Fruit fly (Drosophila melanogaster) whole organism, prepupa: ENCODE results near the gene CG14007.

Source experiments
- CG10631 ChIP-seq: fragments of 200-800 bp; sonication (Bioruptor generic); optimal IDR thresholded peaks from 2 replicates; lab custom pipeline; 2016; ENCODE audit warnings: missing biosample characterization, missing genetic modification characterization
- CG11294 ChIP-seq: fragments of 200-800 bp; sonication (Bioruptor generic); IDR thresholded peaks from 2 replicates; pipeline ENCODE4 v1.3.6; 2022; ENCODE audit warnings: missing biosample characterization, missing genetic modification characterization
- CG11762 ChIP-seq: fragments of 200-800 bp; sonication (Bioruptor generic); optimal IDR thresholded peaks from 3 replicates; lab custom pipeline; 2016; ENCODE audit warnings: missing biosample characterization, missing genetic modification characterization; ENCODE audit not compliant: insufficient read depth
- CG11902 ChIP-seq: fragments of 200-800 bp; sonication (Bioruptor generic); optimal IDR thresholded peaks from 3 replicates; lab custom pipeline; 2016; ENCODE audit warnings: missing biosample characterization, missing genetic modification characterization
- CG3032 ChIP-seq: fragments of 200-800 bp; optimal IDR thresholded peaks from 2 replicates; lab custom pipeline; 2019; ENCODE audit warnings: missing biosample characterization, mild to moderate bottlenecking, missing genetic modification characterization, moderate library complexity
- CG31627 ChIP-seq: fragments of 200-800 bp; sonication (Bioruptor generic); optimal IDR thresholded peaks from 3 replicates; lab custom pipeline; 2016; ENCODE audit warnings: missing biosample characterization, missing genetic modification characterization
- CG32006 ChIP-seq: fragments of 200-800 bp; sonication (Bioruptor generic); optimal IDR thresholded peaks from 3 replicates; lab custom pipeline; 2017; ENCODE audit warnings: missing biosample characterization, mild to moderate bottlenecking, missing genetic modification characterization
- CG34406 ChIP-seq: fragments of 200-800 bp; sonication (Bioruptor generic); optimal IDR thresholded peaks from 3 replicates; lab custom pipeline; 2016; ENCODE audit warnings: missing biosample characterization, missing genetic modification characterization
- CG3919 ChIP-seq: fragments of 200-800 bp; sonication (Bioruptor generic); optimal IDR thresholded peaks from 3 replicates; lab custom pipeline; 2016; ENCODE audit warnings: missing biosample characterization, missing genetic modification characterization
- CG4318 ChIP-seq: fragments of 200-800 bp; sonication (Bioruptor generic); optimal IDR thresholded peaks from 3 replicates; lab custom pipeline; 2017; ENCODE audit warnings: missing biosample characterization, mild to moderate bottlenecking, missing genetic modification characterization
- CG6163 ChIP-seq: fragments of 200-800 bp; sonication (Bioruptor generic); IDR thresholded peaks from 3 replicates; pipeline ENCODE4 v1.3.6; 2022; ENCODE audit warnings: missing biosample characterization, missing genetic modification characterization
- CG6276 ChIP-seq: fragments of 200-800 bp; sonication (Bioruptor generic); optimal IDR thresholded peaks from 2 replicates; lab custom pipeline; 2017; ENCODE audit warnings: missing biosample characterization, mild to moderate bottlenecking, missing genetic modification characterization
- CG6792 ChIP-seq: fragments of 200-800 bp; sonication (Bioruptor generic); optimal IDR thresholded peaks from 3 replicates; lab custom pipeline; 2016; ENCODE audit warnings: missing biosample characterization, missing genetic modification characterization
- CG6808 ChIP-seq: fragments of 200-800 bp; sonication (Bioruptor generic); optimal IDR thresholded peaks from 3 replicates; lab custom pipeline; 2017; ENCODE audit warnings: missing biosample characterization, missing genetic modification characterization, mild to moderate bottlenecking, moderate library complexity, missing genetic modification reagents
- CG8119 ChIP-seq: fragments of 200-800 bp; sonication (Bioruptor generic); IDR thresholded peaks from 3 replicates; pipeline ENCODE4 v1.3.6; 2022; ENCODE audit warnings: missing biosample characterization, missing genetic modification characterization
- CG8319 ChIP-seq: fragments of 200-800 bp; sonication (Bioruptor generic); optimal IDR thresholded peaks from 3 replicates; lab custom pipeline; 2016; ENCODE audit warnings: missing biosample characterization, missing genetic modification characterization
- CG8632 ChIP-seq: fragments of 200-800 bp; sonication (Bioruptor generic); optimal IDR thresholded peaks from 3 replicates; lab custom pipeline; 2016; ENCODE audit warnings: missing biosample characterization, missing genetic modification characterization
- Eip75B ChIP-seq: fragments of 200-800 bp; sonication (Bioruptor generic); optimal IDR thresholded peaks from 3 replicates; lab custom pipeline; 2016; ENCODE audit warnings: missing biosample characterization, missing genetic modification characterization
- Eip78C ChIP-seq: fragments of 200-800 bp; sonication (Bioruptor generic); peaks from one replicate; lab custom pipeline; 2016; ENCODE audit warnings: missing biosample characterization, missing genetic modification characterization
- Eip93F ChIP-seq: fragments of 200-800 bp; sonication (Bioruptor generic); optimal IDR thresholded peaks from 2 replicates; lab custom pipeline; 2016; ENCODE audit warnings: missing biosample characterization, mild to moderate bottlenecking, missing genetic modification characterization
- Ets21C ChIP-seq: fragments of 200-800 bp; sonication (Bioruptor generic); optimal IDR thresholded peaks from 3 replicates; lab custom pipeline; 2016; ENCODE audit warnings: missing biosample characterization, missing genetic modification characterization
- Ets96B ChIP-seq: fragments of 200-800 bp; optimal IDR thresholded peaks from 2 replicates; lab custom pipeline; 2019; ENCODE audit warnings: missing biosample characterization, mild to moderate bottlenecking, missing genetic modification characterization, moderate library complexity
- Gug ChIP-seq: fragments of 200-800 bp; sonication (Bioruptor generic); IDR thresholded peaks from 2 replicates; pipeline ENCODE4 v1.3.6; 2022; ENCODE audit warnings: missing biosample characterization, missing genetic modification characterization
- Hr38 ChIP-seq: sonication (Bioruptor generic); optimal IDR thresholded peaks from 2 replicates; lab custom pipeline; 2016; ENCODE audit warnings: missing biosample characterization, missing genetic modification characterization
- Hr39 ChIP-seq: fragments of 200-800 bp; sonication (Bioruptor generic); optimal IDR thresholded peaks from 2 replicates; lab custom pipeline; 2016; ENCODE audit warnings: missing biosample characterization, missing genetic modification characterization
- Hr4 ChIP-seq: fragments of 200-800 bp; sonication (Bioruptor generic); optimal IDR thresholded peaks from 3 replicates; lab custom pipeline; 2016; ENCODE audit warnings: missing biosample characterization, missing genetic modification characterization
- OdsH ChIP-seq: fragments of 200-800 bp; sonication (Bioruptor generic); optimal IDR thresholded peaks from 3 replicates; lab custom pipeline; 2016; ENCODE audit warnings: missing biosample characterization, missing genetic modification characterization
- Smox ChIP-seq: fragments of 200-800 bp; sonication (Bioruptor generic); optimal IDR thresholded peaks from 3 replicates; lab custom pipeline; 2016; ENCODE audit warnings: missing biosample characterization, missing genetic modification characterization
- Sox102F ChIP-seq: fragments of 200-800 bp; sonication (Bioruptor generic); optimal IDR thresholded peaks from 2 replicates; lab custom pipeline; 2016; ENCODE audit warnings: missing biosample characterization, mild to moderate bottlenecking, missing genetic modification characterization
- Sox15 ChIP-seq: fragments of 200-800 bp; sonication (Bioruptor generic); optimal IDR thresholded peaks from 3 replicates; lab custom pipeline; 2016; ENCODE audit warnings: missing biosample characterization, missing genetic modification characterization
- achi ChIP-seq: fragments of 200-800 bp; sonication (Bioruptor generic); optimal IDR thresholded peaks from 3 replicates; lab custom pipeline; 2016; ENCODE audit warnings: missing biosample characterization, missing genetic modification characterization
- acj6 ChIP-seq: fragments of 200-800 bp; sonication (Bioruptor generic); optimal IDR thresholded peaks from 3 replicates; lab custom pipeline; 2016; ENCODE audit warnings: missing biosample characterization, missing genetic modification characterization
- cyc ChIP-seq: fragments of 200-800 bp; sonication (Bioruptor generic); optimal IDR thresholded peaks from 3 replicates; lab custom pipeline; 2016; ENCODE audit warnings: missing biosample characterization, missing genetic modification characterization
- dsx ChIP-seq: fragments of 200-800 bp; optimal IDR thresholded peaks from 3 replicates; lab custom pipeline; 2019; ENCODE audit warnings: missing biosample characterization, mild to moderate bottlenecking, missing genetic modification characterization, moderate library complexity; ENCODE audit not compliant: poor library complexity, severe bottlenecking
- eg ChIP-seq: fragments of 200-800 bp; sonication (Bioruptor generic); IDR thresholded peaks from 3 replicates; pipeline ENCODE4 v1.3.6; 2022; ENCODE audit warnings: missing biosample characterization, missing genetic modification characterization
- fd85E ChIP-seq: fragments of 200-800 bp; sonication (Bioruptor generic); optimal IDR thresholded peaks from 3 replicates; lab custom pipeline; 2016; ENCODE audit warnings: missing biosample characterization, missing genetic modification characterization
- fkh ChIP-seq: fragments of 200-800 bp; sonication (Bioruptor generic); optimal IDR thresholded peaks from 3 replicates; lab custom pipeline; 2017; ENCODE audit warnings: missing biosample characterization, mild to moderate bottlenecking, missing genetic modification characterization, moderate library complexity
- lz ChIP-seq: fragments of 200-800 bp; sonication (Bioruptor generic); optimal IDR thresholded peaks from 3 replicates; lab custom pipeline; 2016; ENCODE audit warnings: missing biosample characterization, missing genetic modification characterization
- net ChIP-seq: fragments of 200-800 bp; sonication (Bioruptor generic); optimal IDR thresholded peaks from 3 replicates; lab custom pipeline; 2016; ENCODE audit warnings: missing biosample characterization, missing genetic modification characterization
- pdm3 ChIP-seq: fragments of 200-800 bp; sonication (Bioruptor generic); optimal IDR thresholded peaks from 3 replicates; lab custom pipeline; 2016; ENCODE audit warnings: missing biosample characterization, missing genetic modification characterization
- salr ChIP-seq, 2 experiments: fragments of 200-800 bp; sonication (Bioruptor generic); optimal IDR thresholded peaks; 3 replicates each; lab custom pipeline; 2016 to 2018; ENCODE audit warnings: missing biosample characterization in 2 of 2, missing genetic modification characterization in 2 of 2, mild to moderate bottlenecking in 1 of 2
- spab ChIP-seq: fragments of 200-800 bp; sonication (Bioruptor generic); optimal IDR thresholded peaks from 2 replicates; lab custom pipeline; 2017; ENCODE audit warnings: missing biosample characterization, mild to moderate bottlenecking, missing genetic modification characterization, missing genetic modification reagents
- ss ChIP-seq, 2 experiments: fragments of 200-800 bp; sonication (Bioruptor generic); optimal IDR thresholded peaks; 2 replicates in 1 of 2; 3 replicates in 1 of 2; lab custom pipeline; 2017 to 2018; ENCODE audit warnings: mild to moderate bottlenecking in 2 of 2, missing biosample characterization in 2 of 2, missing genetic modification characterization in 2 of 2, moderate library complexity in 1 of 2
- svp ChIP-seq: fragments of 200-800 bp; sonication (Bioruptor generic); peaks from one replicate; lab custom pipeline; 2016; ENCODE audit warnings: missing biosample characterization, missing genetic modification characterization
- topi ChIP-seq: fragments of 200-800 bp; sonication (Bioruptor generic); optimal IDR thresholded peaks from 3 replicates; lab custom pipeline; 2016; ENCODE audit warnings: missing biosample characterization, missing genetic modification characterization
- vri ChIP-seq: fragments of 200-800 bp; sonication (Bioruptor generic); optimal IDR thresholded peaks from 3 replicates; lab custom pipeline; 2016; ENCODE audit warnings: missing biosample characterization, mild to moderate bottlenecking, missing genetic modification characterization

CG14007 gene

dm6 chr2L:5740740-5741139 lies 24.3 kb upstream of the CG14007 start (continued):
- no peak for TF ChIP-seq CG11294 (GFP tag; lab: Robert Waterston, UW)
- no peak for TF ChIP-seq CG32006
- no peak for TF ChIP-seq CG10631 (GFP tag; lab: Kevin White, UChicago)
- TF ChIP-seq CG4318: no peak
- TF ChIP-seq CG6276: no peak
- no peak for TF ChIP-seq lz (GFP tag; lab: Kevin White, UChicago)
- peak; percentile 12 for TF ChIP-seq dsx
- peak in 1 of 2 experiments; percentile 7 for TF ChIP-seq ss (GFP tag; optimal IDR thresholded peaks at IDR 0.05; lab: Kevin White, UChicago)
- TF ChIP-seq fkh (GFP tag; lab: Kevin White, UChicago): no peak
- TF ChIP-seq pdm3: no peak
- no peak for TF ChIP-seq CG6808 (GFP tag; lab: Kevin White, UChicago)
- TF ChIP-seq CG34406 (GFP tag; lab: Kevin White, UChicago): no peak
- TF ChIP-seq Ets96B (tag; lab: Kevin White, UChicago): no peak
- no peak for TF ChIP-seq Gug (GFP tag; lab: Robert Waterston, UW)
- no peak for TF ChIP-seq CG11902 (GFP tag; lab: Kevin White, UChicago)
- no peak for TF ChIP-seq eg
- TF ChIP-seq achi (GFP tag; lab: Kevin White, UChicago): no peak
- peak; percentile 38; the same call in 1 of the 3 replicates for TF ChIP-seq CG6163 (GFP tag; lab: Robert Waterston, UW)
- TF ChIP-seq Sox15: no peak
- no peak for TF ChIP-seq CG8319
- TF ChIP-seq spab (GFP tag; lab: Kevin White, UChicago): no peak
- TF ChIP-seq salr (GFP tag; optimal IDR thresholded peaks at IDR 0.05; lab: Kevin White, UChicago): no peak
- peak; percentile 19 for TF ChIP-seq CG3919 (GFP tag; lab: Kevin White, UChicago)
- no peak for TF ChIP-seq CG6792
- TF ChIP-seq fd85E (GFP tag; lab: Kevin White, UChicago): no peak
- TF ChIP-seq vri (GFP tag; lab: Kevin White, UChicago): no peak
- TF ChIP-seq CG8632 (GFP tag; lab: Kevin White, UChicago): no peak
- no peak for TF ChIP-seq acj6 (GFP tag; lab: Kevin White, UChicago)
- TF ChIP-seq CG31627: no peak
- no peak for TF ChIP-seq Smox (GFP tag; lab: Kevin White, UChicago)
- TF ChIP-seq Hr39 (GFP tag; lab: Kevin White, UChicago): no peak

dm6 chr2L:5730432-5730831 lies 14.0 kb upstream of the CG14007 start:
- TF ChIP-seq CG3919 (GFP tag; lab: Kevin White, UChicago): peak; percentile 19
- TF ChIP-seq CG6163 (GFP tag; lab: Robert Waterston, UW): no peak
- no peak for TF ChIP-seq fd85E (GFP tag; lab: Kevin White, UChicago)
- TF ChIP-seq topi (GFP tag; lab: Kevin White, UChicago): no peak
- TF ChIP-seq pdm3: peak; percentile 7
- peak; percentile 64 for TF ChIP-seq Eip78C
- no peak for TF ChIP-seq Ets21C (GFP tag; lab: Kevin White, UChicago)
- TF ChIP-seq CG10631 (GFP tag; lab: Kevin White, UChicago): peak; percentile 38
- TF ChIP-seq Eip93F (GFP tag; lab: Kevin White, UChicago): no peak
- peak; percentile 53; the same call in 2 of the 3 replicates for TF ChIP-seq CG8119 (GFP tag; lab: Robert Waterston, UW)
- TF ChIP-seq svp (GFP tag; lab: Kevin White, UChicago): peak; percentile 56
- peak; percentile 3 for TF ChIP-seq CG3032 (tag; lab: Kevin White, UChicago)
- peak; percentile 54 for TF ChIP-seq CG6276
- no peak for TF ChIP-seq CG34406 (GFP tag; lab: Kevin White, UChicago)
- peak; percentile 40 for TF ChIP-seq acj6 (GFP tag; lab: Kevin White, UChicago)
- TF ChIP-seq cyc (GFP tag; lab: Kevin White, UChicago): no peak
- TF ChIP-seq net (GFP tag; lab: Kevin White, UChicago): peak; percentile 11
- no peak for TF ChIP-seq Hr38 (GFP tag; lab: Kevin White, UChicago)
- peak; percentile 30 for TF ChIP-seq achi (GFP tag; lab: Kevin White, UChicago)
- TF ChIP-seq CG8319: no peak
- peak; percentile 41 for TF ChIP-seq Hr4
- peak; percentile 64 for TF ChIP-seq CG32006
- no peak for TF ChIP-seq fkh (GFP tag; lab: Kevin White, UChicago)
- TF ChIP-seq CG4318: peak; percentile 51
- TF ChIP-seq CG8632 (GFP tag; lab: Kevin White, UChicago): no peak
- no peak for TF ChIP-seq dsx
- TF ChIP-seq spab (GFP tag; lab: Kevin White, UChicago): peak; percentile 11
- TF ChIP-seq OdsH (GFP tag; lab: Kevin White, UChicago): peak; percentile 36
- peak in 1 of 2 experiments; percentile 52 for TF ChIP-seq salr (GFP tag; optimal IDR thresholded peaks at IDR 0.05; lab: Kevin White, UChicago)
- TF ChIP-seq Sox102F (GFP tag; lab: Kevin White, UChicago): no peak
- TF ChIP-seq Eip75B: no peak
- no peak for TF ChIP-seq CG11762 (GFP tag; lab: Kevin White, UChicago)
